Worm (Caenorhabditis elegans) whole organism, young adult: Measurements from ENCODE around the gene F35D2.1.

Experiments used
- B0336.3 ChIP-seq: fragments of 200-800 bp; sonication (Bioruptor generic); IDR thresholded peaks from 2 replicates; pipeline ENCODE4 v1.3.6; 2022; ENCODE audit warnings: missing genetic modification characterization, missing compliant biosample characterization
- F39B2.1 ChIP-seq: fragments of 200-800 bp; sonication (Bioruptor generic); IDR thresholded peaks from 2 replicates; pipeline ENCODE4 v1.3.6; 2022; ENCODE audit warnings: missing genetic modification reagents, missing genetic modification characterization, missing compliant biosample characterization
- ama-1 ChIP-seq, 3 experiments: fragments of 150-350 bp in 1 of 3; sonication (generic microtip) in 2 of 3; optimal IDR thresholded peaks; 2 replicates each; lab custom pipeline; 2014 to 2018; ENCODE audit warnings: missing biosample characterization in 2 of 3, missing genetic modification characterization in 2 of 3, missing genetic modification reagents in 2 of 3
- athp-1 ChIP-seq: sonication (generic microtip); optimal IDR thresholded peaks from 2 replicates; lab custom pipeline; 2017; ENCODE audit warnings: mild to moderate bottlenecking, missing genetic modification characterization, missing compliant biosample characterization
- attf-6 ChIP-seq: fragments of 200-800 bp; sonication (Bioruptor generic); IDR thresholded peaks from 2 replicates; pipeline ENCODE4 v1.3.6; 2022; ENCODE audit warnings: missing genetic modification reagents, missing genetic modification characterization, missing compliant biosample characterization
- bed-1 ChIP-seq: fragments of 200-800 bp; sonication (Bioruptor generic); IDR thresholded peaks from 2 replicates; pipeline ENCODE4 v1.3.6; 2022; ENCODE audit warnings: missing genetic modification reagents, missing genetic modification characterization, missing compliant biosample characterization
- bed-2 ChIP-seq: fragments of 200-800 bp; sonication (Bioruptor generic); IDR thresholded peaks from 2 replicates; pipeline ENCODE4 v1.3.6; 2022; ENCODE audit warnings: missing genetic modification reagents, missing genetic modification characterization, missing compliant biosample characterization
- hlh-12 ChIP-seq: sonication (generic microtip); optimal IDR thresholded peaks from 2 replicates; lab custom pipeline; 2016; ENCODE audit warnings: missing genetic modification characterization, missing compliant biosample characterization
- hlh-26 ChIP-seq: fragments of 200-800 bp; sonication (Bioruptor generic); conservative IDR thresholded peaks from 2 replicates; pipeline ENCODE4 v1.3.6; 2022; ENCODE audit warnings: missing genetic modification reagents, missing genetic modification characterization, missing compliant biosample characterization
- hrde-1 ChIP-seq: sonication (generic microtip); optimal IDR thresholded peaks from 2 replicates; lab custom pipeline; 2016; ENCODE audit warnings: missing genetic modification characterization, mild to moderate bottlenecking, missing compliant biosample characterization, moderate library complexity, missing genotype, missing genetic modification reagents, borderline replicate concordance
- lsy-27 ChIP-seq: sonication (generic microtip); optimal IDR thresholded peaks from 2 replicates; lab custom pipeline; 2017; ENCODE audit warnings: missing genetic modification characterization, mild to moderate bottlenecking, missing compliant biosample characterization, antibody characterized with exemption, missing genotype, borderline replicate concordance; ENCODE audit not compliant: insufficient read depth
- snpc-4 ChIP-seq, 5 experiments: fragments of 150-350 bp in 1 of 5; sonication (generic microtip) in 4 of 5; optimal IDR thresholded peaks; 2 replicates each; lab custom pipeline; 2014 to 2018; ENCODE audit warnings: missing genetic modification characterization in 5 of 5, missing biosample characterization in 3 of 5, antibody characterized with exemption in 2 of 5, mild to moderate bottlenecking in 2 of 5, missing compliant biosample characterization in 2 of 5, missing genotype in 2 of 5, moderate library complexity in 2 of 5, missing genetic modification reagents in 1 of 5
- unc-130 ChIP-seq: sonication (generic microtip); optimal IDR thresholded peaks from 2 replicates; lab custom pipeline; 2016; ENCODE audit warnings: missing genetic modification reagents, missing genetic modification characterization, missing compliant biosample characterization
- zfh-2 ChIP-seq: fragments of 200-800 bp; sonication (Bioruptor generic); conservative IDR thresholded peaks from 2 replicates; pipeline ENCODE4 v1.3.6; 2022; ENCODE audit warnings: missing genetic modification reagents, missing genetic modification characterization, missing compliant biosample characterization

ce11 chrII:7528210-7528609 lies 47.5 kb upstream of the F35D2.1 start:
- TF ChIP-seq hlh-12 (no peak), unc-130 (no peak), bed-2 (GFP tag; lab: Robert Waterston, UW) (no peak), ama-1 (optimal IDR thresholded peaks at IDR 0.05; lab: Kevin White, UChicago) (no peak), ama-1 (GFP tag; optimal IDR thresholded peaks at IDR 0.05; lab: Kevin White, UChicago) (no peak), snpc-4 (GFP tag; optimal IDR thresholded peaks at IDR 0.05; lab: Kevin White, UChicago) (no peak), snpc-4 (tag; optimal IDR thresholded peaks at IDR 0.05; lab: Kevin White, UChicago) (no peak), bed-1 (no peak), B0336.3 (GFP tag; lab: Robert Waterston, UW) (no peak), attf-6 (no peak), athp-1 (no peak), hlh-26 (GFP tag; lab: Robert Waterston, UW) (no peak), zfh-2 (GFP tag; lab: Robert Waterston, UW) (no peak), lsy-27 (tag; lab: Kevin White, UChicago) (no peak), hrde-1 (no peak), F39B2.1 (GFP tag; lab: Robert Waterston, UW) (no peak)
